Worm (Caenorhabditis elegans): Measurements from ENCODE around the gene clec-143.

clec-143 gene

DNA sequence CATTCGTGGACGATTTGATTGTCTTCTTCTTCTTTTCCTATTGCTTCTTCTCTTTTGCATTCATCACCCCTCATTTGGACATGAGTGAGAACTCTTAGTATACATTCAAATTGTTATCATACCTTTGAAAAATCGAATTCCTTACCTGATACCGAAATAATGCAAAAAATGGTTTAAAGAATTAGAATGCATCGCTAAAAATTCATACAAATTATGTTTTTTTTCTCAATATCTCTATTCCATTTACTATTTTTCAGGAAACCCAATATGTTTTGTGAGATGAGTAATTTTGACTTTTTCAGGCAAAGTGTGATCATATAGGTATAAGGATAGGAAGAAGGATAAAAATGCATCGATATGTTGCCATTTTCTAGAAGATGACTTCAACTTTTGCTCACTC, 13.1 kb downstream of the clec-143 start, which contains the start of gene ZK673.11:
ZK673.11 (plus strand) TSS at position 301 of the 400 bp plus-strand sequence.
- TF ChIP-seq skn-1 (tag; optimal IDR thresholded peaks at IDR 0.05) (no peak), nhr-47 (tag; optimal IDR thresholded peaks at IDR 0.05) (no peak), fkh-4 (tag; optimal IDR thresholded peaks at IDR 0.05; ENCODE audit: borderline replicate concordance) (no peak), C04F5.9 (tag; optimal IDR thresholded peaks at IDR 0.05) (no peak), irx-1 (tag; optimal IDR thresholded peaks at IDR 0.05) (no peak), nhr-237 (tag; optimal IDR thresholded peaks at IDR 0.05) (no peak), mdl-1 (tag; optimal IDR thresholded peaks at IDR 0.05) (no peak), unc-86 (tag; optimal IDR thresholded peaks at IDR 0.05) (no peak), ceh-90 (tag; optimal IDR thresholded peaks at IDR 0.05) (no peak), fos-1 (tag; optimal IDR thresholded peaks at IDR 0.05) (no peak), ceh-88 (GFP tag; IDR thresholded peaks at IDR 0.05) (no peak), nhr-76 (tag; optimal IDR thresholded peaks at IDR 0.05) (no peak), fkh-8 (tag; optimal IDR thresholded peaks at IDR 0.05) (no peak), aha-1 (tag; optimal IDR thresholded peaks at IDR 0.05) (no peak), dsc-1 (tag; optimal IDR thresholded peaks at IDR 0.05) (no peak), nhr-11 (tag; optimal IDR thresholded peaks at IDR 0.05) (no peak), lin-39 (tag; optimal IDR thresholded peaks at IDR 0.05) (no peak), swsn-7 (tag; optimal IDR thresholded peaks at IDR 0.05) (no peak), grh-1 (GFP tag; IDR thresholded peaks at IDR 0.05) (no peak)

- TF ChIP-seq mab-9 (GFP tag; IDR thresholded peaks at IDR 0.05) (no peak), lin-35 (GFP tag; optimal IDR thresholded peaks at IDR 0.05) (no peak), ceh-82 (tag; optimal IDR thresholded peaks at IDR 0.05) (no peak), lir-3 (tag; optimal IDR thresholded peaks at IDR 0.05; ENCODE audit: poor library complexity) (no peak), fkh-4 (tag; optimal IDR thresholded peaks at IDR 0.05; ENCODE audit: borderline replicate concordance) (no peak), alr-1 (tag; optimal IDR thresholded peaks at IDR 0.05; ENCODE audit: borderline replicate concordance) (no peak), ceh-8 (GFP tag; optimal IDR thresholded peaks at IDR 0.05) (no peak), snpc-4 (tag; optimal IDR thresholded peaks at IDR 0.05) (no peak), egl-27 (tag; optimal IDR thresholded peaks at IDR 0.05) (no peak), nhr-11 (tag; optimal IDR thresholded peaks at IDR 0.05) (no peak), vab-15 (tag; optimal IDR thresholded peaks at IDR 0.05) (no peak), C04F5.9 (tag; optimal IDR thresholded peaks at IDR 0.05) (no peak), ceh-90 (tag; optimal IDR thresholded peaks at IDR 0.05) (no peak)
Measured at ce11 chrII:10452620-10453019, 17.5 kb downstream of the clec-143 start, which contains the start of gene ZK673.4. TSS of gene ZK673.4 (plus strand) at chrII:10452920.

DNA sequence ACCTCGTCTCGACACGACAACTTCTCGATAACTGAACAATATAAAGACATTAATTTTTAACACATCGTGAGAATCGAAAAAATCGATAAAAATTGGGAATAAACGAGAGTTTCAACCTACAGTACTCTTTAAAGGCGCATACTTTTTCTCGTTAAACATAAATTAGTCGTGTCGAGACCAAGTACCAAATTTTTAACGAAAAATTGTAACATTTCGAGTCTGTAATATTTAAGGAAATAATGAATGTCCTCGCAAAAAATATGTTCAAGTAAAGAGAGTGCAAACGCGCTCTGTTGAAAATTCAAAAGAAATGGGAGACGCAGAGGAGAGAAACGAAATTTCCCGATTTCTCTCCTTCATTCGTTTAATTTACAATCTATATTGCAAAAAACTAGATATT, 19.8 kb downstream of the clec-143 start:
- TF ChIP-seq ama-1 (optimal IDR thresholded peaks at IDR 0.05) (peak; percentile 69), ceh-8 (GFP tag; optimal IDR thresholded peaks at IDR 0.05) (no peak), efl-1 (optimal IDR thresholded peaks at IDR 0.05) (peak in 1 of 2 experiments; percentile 12), efl-1 (GFP tag; optimal IDR thresholded peaks at IDR 0.05 in 1 of 2) (peak in 1 of 2 experiments; percentile 18), pag-3 (tag; optimal IDR thresholded peaks at IDR 0.05; ENCODE audit: borderline replicate concordance, insufficient read depth) (no peak), lin-35 (GFP tag; optimal IDR thresholded peaks at IDR 0.05) (peak in 1 of 2 experiments; percentile 22), lsy-2 (tag; optimal IDR thresholded peaks at IDR 0.05) (peak in 1 of 2 experiments; percentile 18), blmp-1 (tag; optimal IDR thresholded peaks at IDR 0.05) (peak; percentile 11), pqm-1 (tag; optimal IDR thresholded peaks at IDR 0.05) (no peak), ces-1 (GFP tag; optimal IDR thresholded peaks at IDR 0.05) (no peak), nhr-90 (tag; optimal IDR thresholded peaks at IDR 0.05; ENCODE audit: poor library complexity) (peak; percentile 35), jun-1 (tag; optimal IDR thresholded peaks at IDR 0.05) (no peak), tbx-2 (tag; optimal IDR thresholded peaks at IDR 0.05) (peak; percentile 11), aly-2 (tag; optimal IDR thresholded peaks at IDR 0.05) (no peak), zag-1 (tag; optimal IDR thresholded peaks at IDR 0.05) (no peak), nhr-71 (tag; optimal IDR thresholded peaks at IDR 0.05) (peak; percentile 27), sptf-1 (tag; optimal IDR thresholded peaks at IDR 0.05) (no peak), nhr-85 (tag) (peak; percentile 12), elt-2 (tag; optimal IDR thresholded peaks at IDR 0.05) (peak; percentile 37), snu-23 (GFP tag; optimal IDR thresholded peaks at IDR 0.05) (peak; percentile 30), nhr-47 (tag; optimal IDR thresholded peaks at IDR 0.05) (peak; percentile 10), ceh-88 (GFP tag; IDR thresholded peaks at IDR 0.05) (no peak)

All from whole organism, L1 larva.